Fruit fly (Drosophila melanogaster): Measurements from ENCODE around the gene anchor.
A peak's percentile ranks its signal among the peaks of the same experiment; 100 is the strongest.

The anchor gene

DNA sequence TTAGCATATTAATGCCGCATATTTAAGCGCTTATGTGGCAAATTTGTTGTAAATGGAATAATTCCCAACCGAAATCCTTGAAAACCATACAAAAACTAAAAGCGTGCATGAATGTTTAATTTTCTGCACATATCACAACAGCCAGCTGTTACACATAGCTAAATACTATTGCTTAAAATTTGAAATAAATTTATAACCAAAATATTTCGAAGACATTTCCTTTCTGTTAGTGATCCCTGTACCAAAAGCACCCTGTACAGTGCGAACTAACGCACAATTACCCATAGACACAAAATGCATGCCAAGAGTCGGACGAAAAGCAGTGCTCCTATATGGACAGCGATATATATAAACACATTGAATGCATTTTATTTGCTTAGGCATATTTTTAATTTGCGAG lies 33.7 kb upstream of the anchor start:
- TF ChIP-seq kay (GFP tag; ENCODE audit: borderline replicate concordance) (no peak), CG7045 (GFP tag; optimal IDR thresholded peaks at IDR 0.05) (no peak), ovo (GFP tag; optimal IDR thresholded peaks at IDR 0.05) (no peak), CG33017 (tag; optimal IDR thresholded peaks at IDR 0.05) (no peak), Clk (GFP tag; optimal IDR thresholded peaks at IDR 0.05) (no peak), cic (GFP tag; optimal IDR thresholded peaks at IDR 0.05) (no peak), CG11617 (GFP tag; optimal IDR thresholded peaks at IDR 0.05) (no peak), CG14711 (tag; optimal IDR thresholded peaks at IDR 0.05) (no peak), Crg-1 (GFP tag; optimal IDR thresholded peaks at IDR 0.05) (no peak), Mnt (GFP tag; optimal IDR thresholded peaks at IDR 0.05) (no peak), pad (GFP tag; optimal IDR thresholded peaks at IDR 0.05) (no peak), CG1620 (GFP tag; optimal IDR thresholded peaks at IDR 0.05) (no peak), cnc (optimal IDR thresholded peaks at IDR 0.05) (no peak), toe (GFP tag; optimal IDR thresholded peaks at IDR 0.05) (no peak), CG12768 (GFP tag; optimal IDR thresholded peaks at IDR 0.05) (no peak), bab1 (GFP tag; optimal IDR thresholded peaks at IDR 0.05) (no peak), Hr96 (GFP tag; optimal IDR thresholded peaks at IDR 0.05) (no peak), tj (GFP tag; optimal IDR thresholded peaks at IDR 0.05) (no peak), CG7101 (tag; optimal IDR thresholded peaks at IDR 0.05) (no peak), CG5204 (GFP tag; optimal IDR thresholded peaks at IDR 0.05) (no peak)

DNA sequence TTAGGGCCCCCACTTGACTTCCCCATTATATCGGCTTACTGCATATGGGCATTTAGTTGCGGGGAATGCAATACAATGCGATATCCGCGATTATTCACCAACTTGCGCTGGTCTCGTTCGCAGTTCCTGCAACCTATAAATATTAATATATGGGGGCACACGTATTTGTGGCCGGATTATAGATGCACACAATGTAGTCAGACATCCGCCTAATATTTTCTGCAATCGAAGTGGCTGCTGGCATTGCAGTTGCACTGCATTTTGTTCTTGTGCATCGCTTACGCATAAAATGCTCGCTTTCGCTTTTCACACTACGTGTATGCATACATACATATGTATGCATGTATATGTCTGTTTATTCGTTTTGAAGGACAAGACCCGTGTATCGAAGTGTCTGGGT lies 32.9 kb upstream of the anchor start:
- TF ChIP-seq CG1620 (GFP tag; optimal IDR thresholded peaks at IDR 0.05), result no peak
- TF ChIP-seq toe (GFP tag; optimal IDR thresholded peaks at IDR 0.05), result no peak
- no peak for TF ChIP-seq tj (GFP tag; optimal IDR thresholded peaks at IDR 0.05)
- no peak for TF ChIP-seq kay (GFP tag; ENCODE audit: borderline replicate concordance)
- TF ChIP-seq CG7101 (tag; optimal IDR thresholded peaks at IDR 0.05), result no peak
- no peak for TF ChIP-seq Crg-1 (GFP tag; optimal IDR thresholded peaks at IDR 0.05)

DNA sequence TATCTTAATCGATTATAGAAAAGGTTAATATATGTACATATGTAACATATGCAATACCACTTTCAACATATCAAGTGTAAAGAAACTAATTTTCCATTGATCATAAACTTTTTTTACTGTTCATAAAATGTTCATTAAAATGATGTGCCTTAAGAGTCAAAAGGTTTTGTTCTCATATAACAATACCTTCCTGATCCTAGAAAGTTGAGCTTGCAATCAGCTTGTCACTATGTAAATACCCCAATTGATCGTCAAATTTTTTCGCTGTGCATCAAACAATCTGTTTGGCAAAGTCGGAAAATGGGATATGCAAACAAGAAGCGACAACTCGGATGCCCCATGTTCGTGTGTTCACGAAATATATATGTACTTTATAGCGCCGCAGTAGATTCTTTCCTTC lies 31.6 kb upstream of the anchor start:
- TF ChIP-seq bab1 (GFP tag; optimal IDR thresholded peaks at IDR 0.05) (no peak), pad (GFP tag; optimal IDR thresholded peaks at IDR 0.05) (no peak), tj (GFP tag; optimal IDR thresholded peaks at IDR 0.05) (no peak), CG5204 (GFP tag; optimal IDR thresholded peaks at IDR 0.05) (no peak), CG7101 (tag; optimal IDR thresholded peaks at IDR 0.05) (no peak), cnc (optimal IDR thresholded peaks at IDR 0.05) (no peak)

DNA sequence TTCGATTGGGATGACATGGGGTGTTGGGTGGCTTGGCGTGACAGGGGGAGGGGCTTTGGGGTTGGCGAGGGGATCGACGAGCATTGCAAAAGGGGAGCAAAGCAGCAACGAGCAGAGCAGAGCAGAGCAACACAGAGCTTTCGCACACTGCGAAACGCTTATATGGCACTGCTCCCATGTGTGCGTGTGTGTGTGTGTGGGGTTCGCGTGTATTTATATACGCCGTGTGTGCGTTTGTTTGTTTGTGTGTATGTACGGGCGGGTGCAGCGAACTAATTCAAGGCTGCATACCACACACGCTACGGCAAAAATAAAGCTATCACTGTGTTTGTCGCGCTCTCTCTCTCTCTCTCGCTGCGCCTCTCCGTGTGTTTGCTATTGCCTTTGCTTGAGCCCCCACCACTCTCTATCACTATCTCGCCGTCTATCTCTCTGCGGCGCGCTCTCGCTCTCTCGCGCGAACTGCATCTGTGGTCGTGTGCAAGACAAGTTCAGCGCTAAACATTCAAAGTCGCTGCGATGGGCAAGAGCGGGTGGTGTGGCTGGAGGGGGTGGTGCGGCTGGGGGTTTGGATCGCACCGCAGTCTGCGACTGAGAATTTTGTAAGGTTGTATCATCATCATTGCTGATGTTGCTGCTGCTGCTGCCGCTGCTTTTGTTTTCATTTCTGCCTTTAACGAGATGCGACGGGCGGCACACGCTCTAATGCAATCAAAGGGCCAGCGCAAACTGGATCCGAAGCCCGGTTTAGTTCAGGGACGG lies 31.0 kb upstream of the anchor start:
- TF ChIP-seq cic (GFP tag; optimal IDR thresholded peaks at IDR 0.05) (peak; percentile 77), bab1 (GFP tag; optimal IDR thresholded peaks at IDR 0.05) (no peak), CG1620 (GFP tag; optimal IDR thresholded peaks at IDR 0.05) (no peak), CG7101 (tag; optimal IDR thresholded peaks at IDR 0.05) (no peak), Hr96 (GFP tag; optimal IDR thresholded peaks at IDR 0.05) (no peak), Mnt (GFP tag; optimal IDR thresholded peaks at IDR 0.05) (peak; percentile 47), Clk (GFP tag; optimal IDR thresholded peaks at IDR 0.05) (peak; percentile 74), ovo (GFP tag; optimal IDR thresholded peaks at IDR 0.05) (peak; percentile 17), CG5204 (GFP tag; optimal IDR thresholded peaks at IDR 0.05) (no peak), CG12768 (GFP tag; optimal IDR thresholded peaks at IDR 0.05) (peak; percentile 59), CG7045 (GFP tag; optimal IDR thresholded peaks at IDR 0.05) (peak; percentile 17), pad (GFP tag; optimal IDR thresholded peaks at IDR 0.05) (peak; percentile 60), toe (GFP tag; optimal IDR thresholded peaks at IDR 0.05) (no peak), CG14711 (tag; optimal IDR thresholded peaks at IDR 0.05) (no peak), cnc (optimal IDR thresholded peaks at IDR 0.05) (no peak), CG33017 (tag; optimal IDR thresholded peaks at IDR 0.05) (no peak), CG11617 (GFP tag; optimal IDR thresholded peaks at IDR 0.05) (peak; percentile 32), tj (GFP tag; optimal IDR thresholded peaks at IDR 0.05) (peak; percentile 70), Crg-1 (GFP tag; optimal IDR thresholded peaks at IDR 0.05) (peak; percentile 50), kay (GFP tag; ENCODE audit: borderline replicate concordance) (no peak)

DNA sequence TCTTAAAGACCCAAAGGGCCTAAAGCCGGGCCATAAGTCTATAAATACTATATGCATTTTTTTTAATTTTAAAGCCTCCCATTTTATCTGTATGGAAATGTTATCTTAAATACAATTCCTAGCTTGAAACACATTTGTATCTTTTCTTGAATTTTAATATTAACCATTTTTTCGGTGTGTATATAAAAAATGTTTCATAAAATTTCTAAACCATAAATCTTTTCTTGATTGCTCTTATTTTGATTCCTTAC lies 30.5 kb upstream of the anchor start:
- no peak for TF ChIP-seq CG7101 (tag; optimal IDR thresholded peaks at IDR 0.05)
- TF ChIP-seq CG5204 (GFP tag; optimal IDR thresholded peaks at IDR 0.05), result no peak
- TF ChIP-seq kay (GFP tag; ENCODE audit: borderline replicate concordance), result no peak
- no peak for TF ChIP-seq tj (GFP tag; optimal IDR thresholded peaks at IDR 0.05)
- no peak for TF ChIP-seq Hr96 (GFP tag; optimal IDR thresholded peaks at IDR 0.05)
- no peak for TF ChIP-seq Crg-1 (GFP tag; optimal IDR thresholded peaks at IDR 0.05)
- TF ChIP-seq CG12768 (GFP tag; optimal IDR thresholded peaks at IDR 0.05), result no peak
- no peak for TF ChIP-seq bab1 (GFP tag; optimal IDR thresholded peaks at IDR 0.05)
- no peak for TF ChIP-seq ovo (GFP tag; optimal IDR thresholded peaks at IDR 0.05)
- no peak for TF ChIP-seq CG14711 (tag; optimal IDR thresholded peaks at IDR 0.05)
- no peak for TF ChIP-seq CG7045 (GFP tag; optimal IDR thresholded peaks at IDR 0.05)

DNA sequence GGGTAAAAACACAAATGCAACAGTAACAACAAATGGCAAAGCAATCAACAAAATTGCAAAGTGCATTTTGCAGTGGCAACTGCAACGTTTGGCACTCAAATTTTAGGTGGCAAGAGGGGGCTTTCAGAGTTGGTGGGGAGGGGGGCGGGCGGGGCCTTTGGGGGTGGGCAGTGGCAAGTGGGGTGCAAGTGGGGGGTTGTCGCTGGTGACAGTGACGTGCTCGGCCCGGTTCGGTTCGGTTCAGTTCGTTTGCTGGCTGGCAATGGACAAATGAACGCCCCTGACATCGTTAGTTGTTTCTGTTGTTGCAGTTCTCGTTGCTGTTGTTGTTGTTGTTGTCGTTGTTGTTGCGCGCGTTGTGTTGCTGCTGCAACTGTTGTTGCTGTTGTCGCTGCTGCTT lies 28.4 kb upstream of the anchor start:
- TF ChIP-seq CG14711 (tag; optimal IDR thresholded peaks at IDR 0.05) (no peak), CG33017 (tag; optimal IDR thresholded peaks at IDR 0.05) (no peak), CG11617 (GFP tag; optimal IDR thresholded peaks at IDR 0.05) (no peak), toe (GFP tag; optimal IDR thresholded peaks at IDR 0.05) (no peak), CG12768 (GFP tag; optimal IDR thresholded peaks at IDR 0.05) (peak; percentile 2)
